Worm (Caenorhabditis elegans) whole organism, L1 larva: Measurements from ENCODE around the gene pat-2.

Experiments
- C16A3.4 ChIP-seq: fragments of 150-350 bp; optimal IDR thresholded peaks from 2 replicates; lab custom pipeline; 2014; ENCODE audit warnings: missing biosample characterization, missing genetic modification characterization
- aha-1 ChIP-seq: fragments of 150-350 bp; optimal IDR thresholded peaks from 2 replicates; lab custom pipeline; 2014; ENCODE audit warnings: missing biosample characterization, missing genetic modification characterization
- alr-1 ChIP-seq: fragments of 200-800 bp; sonication (Bioruptor generic); optimal IDR thresholded peaks from 2 replicates; lab custom pipeline; 2018; ENCODE audit warnings: borderline replicate concordance, mild to moderate bottlenecking, missing genetic modification characterization, missing compliant biosample characterization
- ama-1 ChIP-seq: fragments of 150-350 bp; optimal IDR thresholded peaks from 2 replicates; lab custom pipeline; 2014
- ceh-8 ChIP-seq: fragments of 200-800 bp; sonication (Bioruptor generic); optimal IDR thresholded peaks from 2 replicates; lab custom pipeline; 2018; ENCODE audit warnings: mild to moderate bottlenecking, missing genetic modification characterization, moderate library complexity, missing compliant biosample characterization
- dpl-1 ChIP-seq, 3 experiments: fragments of 150-350 bp in 2 of 3; sonication (generic microtip) in 1 of 3; optimal IDR thresholded peaks; 2 replicates each; lab custom pipeline; 2014 to 2017; ENCODE audit warnings: missing biosample characterization in 3 of 3, missing genetic modification characterization in 3 of 3, missing genetic modification reagents in 3 of 3
- efl-3 ChIP-seq: fragments of 200-800 bp; sonication (Bioruptor generic); optimal IDR thresholded peaks from 2 replicates; lab custom pipeline; 2018; ENCODE audit warnings: mild to moderate bottlenecking, missing genetic modification characterization, missing compliant biosample characterization
- egl-13 ChIP-seq: sonication (generic microtip); optimal IDR thresholded peaks from 2 replicates; lab custom pipeline; 2016; ENCODE audit warnings: missing genotype, missing genetic modification reagents, missing genetic modification characterization, missing compliant biosample characterization
- elt-2 ChIP-seq: sonication (generic microtip); optimal IDR thresholded peaks from 2 replicates; lab custom pipeline; 2016; ENCODE audit warnings: missing genetic modification characterization, mild to moderate bottlenecking, inconsistent platforms, missing compliant biosample characterization, missing genetic modification reagents
- elt-3 ChIP-seq, 6 experiments: fragments of 150-350 bp in 1 of 6; sonication (generic microtip); optimal IDR thresholded peaks; 2 replicates each; lab custom pipeline; 2017 to 2018; ENCODE audit warnings: missing biosample characterization in 6 of 6, missing genetic modification characterization in 6 of 6, inconsistent platforms in 1 of 6
- ets-5 ChIP-seq: fragments of 200-800 bp; sonication (Bioruptor generic); IDR thresholded peaks from 2 replicates; pipeline ENCODE4 v1.3.6; 2022; ENCODE audit warnings: missing genetic modification characterization, missing compliant biosample characterization
- grh-1 ChIP-seq: fragments of 200-800 bp; sonication (Bioruptor generic); IDR thresholded peaks from 2 replicates; pipeline ENCODE4 v1.3.6; 2022; ENCODE audit warnings: missing genetic modification reagents, missing genetic modification characterization, missing compliant biosample characterization
- hlh-4 ChIP-seq: sonication (generic microtip); optimal IDR thresholded peaks from 2 replicates; lab custom pipeline; 2016; ENCODE audit warnings: mild to moderate bottlenecking, missing genetic modification characterization, missing compliant biosample characterization
- isw-1 ChIP-seq: fragments of 200-800 bp; sonication (Bioruptor generic); IDR thresholded peaks from 2 replicates; pipeline ENCODE4 v1.3.6; 2022; ENCODE audit warnings: missing genetic modification characterization, missing compliant biosample characterization
- lin-13 ChIP-seq: fragments of 150-350 bp; optimal IDR thresholded peaks from 2 replicates; lab custom pipeline; 2014; ENCODE audit warnings: missing biosample characterization, missing genetic modification reagents, missing genetic modification characterization
- lin-35 ChIP-seq, 2 experiments: fragments of 150-350 bp; optimal IDR thresholded peaks; 2 replicates each; lab custom pipeline; 2014; ENCODE audit warnings: missing biosample characterization in 2 of 2, missing genetic modification characterization in 2 of 2, missing genetic modification reagents in 2 of 2
- lin-39 ChIP-seq: fragments of 150-350 bp; optimal IDR thresholded peaks from 2 replicates; lab custom pipeline; 2014; ENCODE audit warnings: missing biosample characterization, missing genetic modification reagents, missing genetic modification characterization
- mab-9 ChIP-seq: fragments of 200-800 bp; sonication (Bioruptor generic); IDR thresholded peaks from 2 replicates; pipeline ENCODE4 v1.3.6; 2022; ENCODE audit warnings: missing genetic modification reagents, missing genetic modification characterization, missing compliant biosample characterization
- mef-2 ChIP-seq: fragments of 150-350 bp; optimal IDR thresholded peaks from 2 replicates; lab custom pipeline; 2014; ENCODE audit warnings: missing biosample characterization, missing genetic modification characterization
- nhr-12 ChIP-seq: sonication (generic microtip); optimal IDR thresholded peaks from 2 replicates; lab custom pipeline; 2017; ENCODE audit warnings: missing biosample characterization, missing genetic modification characterization
- nhr-19 ChIP-seq: fragments of 200-800 bp; sonication (Bioruptor generic); conservative IDR thresholded peaks from 2 replicates; pipeline ENCODE4 v1.3.6; 2022; ENCODE audit warnings: missing genetic modification characterization, missing compliant biosample characterization
- nhr-20 ChIP-seq: sonication (generic microtip); optimal IDR thresholded peaks from 2 replicates; lab custom pipeline; 2016; ENCODE audit warnings: mild to moderate bottlenecking, missing genetic modification characterization, missing compliant biosample characterization
- nhr-28 ChIP-seq: fragments of 150-350 bp; optimal IDR thresholded peaks from 2 replicates; lab custom pipeline; 2014; ENCODE audit warnings: missing biosample characterization, missing genetic modification characterization
- nhr-71 ChIP-seq: sonication (generic microtip); optimal IDR thresholded peaks from 2 replicates; lab custom pipeline; 2016; ENCODE audit warnings: mild to moderate bottlenecking, missing genetic modification characterization, moderate library complexity, missing compliant biosample characterization
- nhr-76 ChIP-seq: sonication (generic microtip); optimal IDR thresholded peaks from 2 replicates; lab custom pipeline; 2017; ENCODE audit warnings: missing biosample characterization, missing genetic modification characterization
- nhr-77 ChIP-seq: fragments of 150-350 bp; optimal IDR thresholded peaks from 2 replicates; lab custom pipeline; 2014; ENCODE audit warnings: missing biosample characterization, missing genetic modification characterization
- nhr-84 ChIP-seq: sonication (generic microtip); optimal IDR thresholded peaks from 2 replicates; lab custom pipeline; 2017; ENCODE audit warnings: missing biosample characterization, missing genetic modification characterization
- nhr-85 ChIP-seq: sonication (generic microtip); peaks from one replicate; lab custom pipeline; 2016; ENCODE audit warnings: missing genetic modification characterization, inconsistent platforms, missing compliant biosample characterization
- nhr-90 ChIP-seq: sonication (generic microtip); optimal IDR thresholded peaks from 2 replicates; lab custom pipeline; 2016; ENCODE audit warnings: mild to moderate bottlenecking, missing genetic modification characterization, missing compliant biosample characterization; ENCODE audit not compliant: poor library complexity
- pag-3 ChIP-seq: sonication (generic microtip); optimal IDR thresholded peaks from 2 replicates; lab custom pipeline; 2017; ENCODE audit warnings: missing genetic modification characterization, mild to moderate bottlenecking, missing compliant biosample characterization, antibody characterized with exemption, borderline replicate concordance; ENCODE audit not compliant: insufficient read depth
- pax-3 ChIP-seq: fragments of 200-800 bp; sonication (Bioruptor generic); optimal IDR thresholded peaks from 2 replicates; lab custom pipeline; 2018; ENCODE audit warnings: mild to moderate bottlenecking, missing genetic modification characterization, moderate library complexity, missing compliant biosample characterization
- skn-1 ChIP-seq: fragments of 150-350 bp; optimal IDR thresholded peaks from 2 replicates; lab custom pipeline; 2014; ENCODE audit warnings: missing biosample characterization, missing genetic modification characterization
- snu-23 ChIP-seq: sonication (generic microtip); optimal IDR thresholded peaks from 2 replicates; lab custom pipeline; 2016; ENCODE audit warnings: missing genetic modification characterization, missing compliant biosample characterization
- sptf-1 ChIP-seq: fragments of 150-350 bp; optimal IDR thresholded peaks from 2 replicates; lab custom pipeline; 2014; ENCODE audit warnings: missing biosample characterization, missing genetic modification characterization
- tbx-2 ChIP-seq: sonication (generic microtip); optimal IDR thresholded peaks from 2 replicates; lab custom pipeline; 2016; ENCODE audit warnings: missing genetic modification characterization, missing compliant biosample characterization
- tlp-1 ChIP-seq: fragments of 150-350 bp; optimal IDR thresholded peaks from 2 replicates; lab custom pipeline; 2014; ENCODE audit warnings: missing biosample characterization, missing genetic modification characterization
- unc-130 ChIP-seq: fragments of 150-350 bp; optimal IDR thresholded peaks from 2 replicates; lab custom pipeline; 2017; ENCODE audit warnings: missing biosample characterization, missing genetic modification characterization, inconsistent platforms
- unc-30 ChIP-seq: sonication (generic microtip); optimal IDR thresholded peaks from 2 replicates; lab custom pipeline; 2017; ENCODE audit warnings: missing biosample characterization, missing genetic modification characterization
- unc-62 ChIP-seq: fragments of 150-350 bp; optimal IDR thresholded peaks from 2 replicates; lab custom pipeline; 2014; ENCODE audit warnings: missing biosample characterization, missing genetic modification reagents, missing genetic modification characterization
- unc-98 ChIP-seq: fragments of 200-800 bp; sonication (Bioruptor generic); IDR thresholded peaks from 2 replicates; pipeline ENCODE4 v1.3.6; 2022; ENCODE audit warnings: missing genetic modification characterization, missing compliant biosample characterization
- vab-15 ChIP-seq: sonication (generic microtip); optimal IDR thresholded peaks from 2 replicates; lab custom pipeline; 2017; ENCODE audit warnings: missing genotype, mild to moderate bottlenecking, missing genetic modification characterization, missing compliant biosample characterization
- zag-1 ChIP-seq: fragments of 150-350 bp; optimal IDR thresholded peaks from 2 replicates; lab custom pipeline; 2014; ENCODE audit warnings: missing biosample characterization, missing genetic modification characterization
- zip-4 ChIP-seq: fragments of 200-800 bp; sonication (Bioruptor generic); optimal IDR thresholded peaks from 2 replicates; lab custom pipeline; 2018; ENCODE audit warnings: mild to moderate bottlenecking, missing genetic modification characterization, moderate library complexity, missing compliant biosample characterization
- ztf-11 ChIP-seq, 2 experiments: sonication (generic microtip); optimal IDR thresholded peaks; 2 replicates each; lab custom pipeline; 2016 to 2017; ENCODE audit warnings: missing genetic modification characterization in 2 of 2, missing biosample characterization in 1 of 2, missing compliant biosample characterization in 1 of 2

pat-2 gene

DNA sequence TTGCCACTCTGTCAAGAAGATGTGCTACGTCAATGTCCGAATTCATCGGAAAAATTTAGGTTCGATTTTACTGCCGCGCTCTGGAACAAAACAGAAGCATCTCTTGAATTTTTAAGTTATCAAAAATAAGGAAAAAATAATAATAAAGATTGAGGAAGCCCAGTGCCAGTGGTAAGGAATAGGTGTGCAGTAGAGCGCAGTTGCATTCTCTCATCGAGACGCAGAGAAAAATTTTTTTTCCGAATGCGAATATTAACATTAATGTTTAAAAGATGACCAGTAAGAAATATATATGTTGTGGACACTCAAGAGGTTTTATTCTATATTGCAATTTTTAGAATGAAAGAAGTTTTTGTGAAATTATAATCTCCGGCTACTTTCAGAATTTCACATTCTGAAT is 29.0 kb downstream of the pat-2 start (continued):
- no peak for TF ChIP-seq unc-98
- peak; percentile 66 for TF ChIP-seq C16A3.4 (tag; lab: Kevin White, UChicago)
- peak; percentile 48 for TF ChIP-seq skn-1 (tag; lab: Kevin White, UChicago)
- peak; percentile 70 for TF ChIP-seq nhr-85
- TF ChIP-seq sptf-1 (tag; lab: Kevin White, UChicago) = no peak
- TF ChIP-seq elt-3 (tag; optimal IDR thresholded peaks at IDR 0.05; lab: Kevin White, UChicago) = peak in 1 of 6 experiments; percentile 45
- no peak for TF ChIP-seq nhr-84 (tag; lab: Kevin White, UChicago)
- TF ChIP-seq grh-1 = no peak
- no peak for TF ChIP-seq zip-4 (GFP tag; lab: Kevin White, UChicago)
- TF ChIP-seq aha-1 = no peak
- TF ChIP-seq pax-3 = no peak
- no peak for TF ChIP-seq mef-2 (tag; lab: Kevin White, UChicago)
- peak; percentile 28 for TF ChIP-seq tbx-2 (tag; lab: Kevin White, UChicago)
- no peak for TF ChIP-seq ceh-8 (GFP tag; lab: Kevin White, UChicago)
- no peak for TF ChIP-seq hlh-4 (tag; lab: Kevin White, UChicago)
- no peak for TF ChIP-seq efl-3
- no peak for TF ChIP-seq unc-62 (GFP tag; lab: Kevin White, UChicago)
- peak; percentile 52 for TF ChIP-seq nhr-90 (tag; lab: Kevin White, UChicago)
- TF ChIP-seq lin-39 (tag; lab: Kevin White, UChicago) = no peak
- no peak for TF ChIP-seq ama-1 (lab: Kevin White, UChicago)
- TF ChIP-seq alr-1 (tag; lab: Kevin White, UChicago) = no peak
- TF ChIP-seq nhr-19 (GFP tag; lab: Robert Waterston, UW) = peak; percentile 35; the same call in 1 of the 2 replicates
- peak; percentile 0 for TF ChIP-seq vab-15 (tag; lab: Kevin White, UChicago)
- TF ChIP-seq nhr-12 = no peak
- no peak for TF ChIP-seq tlp-1 (tag; lab: Kevin White, UChicago)
- no peak for TF ChIP-seq mab-9 (GFP tag; lab: Robert Waterston, UW)
- peak; percentile 69 for TF ChIP-seq unc-130
- TF ChIP-seq nhr-76 = no peak
- TF ChIP-seq zag-1 (tag; lab: Kevin White, UChicago) = no peak
- TF ChIP-seq ets-5 (GFP tag; lab: Robert Waterston, UW) = no peak
- TF ChIP-seq pag-3 (tag; lab: Kevin White, UChicago) = no peak
- peak; percentile 70 for TF ChIP-seq nhr-71 (tag; lab: Kevin White, UChicago)
- no peak for TF ChIP-seq ztf-11 (tag; optimal IDR thresholded peaks at IDR 0.05; lab: Kevin White, UChicago)
- TF ChIP-seq nhr-20 (tag; lab: Kevin White, UChicago) = peak; percentile 37
- no peak for TF ChIP-seq unc-30 (tag; lab: Kevin White, UChicago)
- TF ChIP-seq nhr-28 (tag; lab: Kevin White, UChicago) = no peak
- peak; percentile 62 for TF ChIP-seq snu-23 (GFP tag; lab: Kevin White, UChicago)
- TF ChIP-seq lin-13 (GFP tag; lab: Kevin White, UChicago) = no peak
- no peak for TF ChIP-seq elt-2
- peak; percentile 66 to 79 for TF ChIP-seq lin-35 (GFP tag; optimal IDR thresholded peaks at IDR 0.05; lab: Kevin White, UChicago)
- TF ChIP-seq isw-1 = peak; percentile 2; the same call in 1 of the 2 replicates
- TF ChIP-seq dpl-1 (GFP tag; optimal IDR thresholded peaks at IDR 0.05; lab: Kevin White, UChicago) = peak; percentile 67 to 80 (median 72)
- TF ChIP-seq nhr-77 (tag; lab: Kevin White, UChicago) = no peak

DNA sequence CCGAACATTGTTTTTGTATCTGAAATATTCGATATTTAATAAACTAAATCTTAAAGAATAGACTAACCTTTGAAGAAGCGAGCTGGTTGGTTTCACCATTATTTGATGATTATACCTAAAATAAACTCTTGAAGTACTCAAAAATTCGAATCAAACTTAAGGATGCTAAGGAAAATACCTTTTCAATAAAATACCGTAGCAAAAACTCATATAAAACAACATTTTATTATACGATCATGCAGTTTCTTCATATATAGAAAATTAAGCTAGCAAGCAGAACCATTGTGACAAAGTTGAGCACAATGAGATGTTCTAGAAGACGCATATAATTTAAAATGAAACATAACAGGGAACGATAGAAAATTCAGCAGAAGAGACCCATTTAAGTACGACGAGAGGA is 29.7 kb downstream of the pat-2 start, which contains the start of gene F44E2.7:
TSS of gene F44E2.7 (minus strand) at position 101 of the 400 bp plus-strand sequence.
- no peak for TF ChIP-seq nhr-12
- TF ChIP-seq egl-13 = no peak
- TF ChIP-seq lin-39 (tag; lab: Kevin White, UChicago) = no peak
